Worm (Caenorhabditis elegans): ENCODE results near the gene kcnl-3.

Gene kcnl-3

ce11 chrX:5386558-5386957 lies at the start of gene kcnl-3:
TSS of gene kcnl-3 (plus strand) at chrX:5386858.
- TF ChIP-seq egl-5 (tag; optimal IDR thresholded peaks at IDR 0.05), result no peak
- TF ChIP-seq lin-39 (tag; optimal IDR thresholded peaks at IDR 0.05), result no peak
- no peak for TF ChIP-seq ceh-28 (tag; optimal IDR thresholded peaks at IDR 0.05)
- no peak for TF ChIP-seq lsy-12 (tag; optimal IDR thresholded peaks at IDR 0.05)
- TF ChIP-seq nhr-67 (tag; optimal IDR thresholded peaks at IDR 0.05), result no peak
- no peak for TF ChIP-seq nhr-25 (tag; optimal IDR thresholded peaks at IDR 0.05)
- no peak for TF ChIP-seq nhr-43 (tag; optimal IDR thresholded peaks at IDR 0.05; ENCODE audit: poor library complexity, severe bottlenecking)
- no peak for TF ChIP-seq lin-15B (tag; optimal IDR thresholded peaks at IDR 0.05)
- no peak for TF ChIP-seq nfya-1 (tag; optimal IDR thresholded peaks at IDR 0.05; ENCODE audit: insufficient read depth)
- no peak for TF ChIP-seq unc-39 (tag; optimal IDR thresholded peaks at IDR 0.05)
- TF ChIP-seq ama-1 (optimal IDR thresholded peaks at IDR 0.05), result no peak
- TF ChIP-seq fkh-10 (GFP tag; optimal IDR thresholded peaks at IDR 0.05), result no peak
- TF ChIP-seq nhr-12 (tag; optimal IDR thresholded peaks at IDR 0.05), result no peak
- no peak for TF ChIP-seq snpc-4 (tag; optimal IDR thresholded peaks at IDR 0.05)
- no peak for TF ChIP-seq sea-2 (GFP tag; optimal IDR thresholded peaks at IDR 0.05)
- no peak for TF ChIP-seq elt-3 (tag; optimal IDR thresholded peaks at IDR 0.05)
- TF ChIP-seq tbx-2 (tag; optimal IDR thresholded peaks at IDR 0.05), result no peak
- no peak for TF ChIP-seq R02D3.7 (tag; optimal IDR thresholded peaks at IDR 0.05)
- no peak for TF ChIP-seq ceh-82 (tag; optimal IDR thresholded peaks at IDR 0.05)
- no peak for TF ChIP-seq ZK546.5 (tag; optimal IDR thresholded peaks at IDR 0.05)

DNA sequence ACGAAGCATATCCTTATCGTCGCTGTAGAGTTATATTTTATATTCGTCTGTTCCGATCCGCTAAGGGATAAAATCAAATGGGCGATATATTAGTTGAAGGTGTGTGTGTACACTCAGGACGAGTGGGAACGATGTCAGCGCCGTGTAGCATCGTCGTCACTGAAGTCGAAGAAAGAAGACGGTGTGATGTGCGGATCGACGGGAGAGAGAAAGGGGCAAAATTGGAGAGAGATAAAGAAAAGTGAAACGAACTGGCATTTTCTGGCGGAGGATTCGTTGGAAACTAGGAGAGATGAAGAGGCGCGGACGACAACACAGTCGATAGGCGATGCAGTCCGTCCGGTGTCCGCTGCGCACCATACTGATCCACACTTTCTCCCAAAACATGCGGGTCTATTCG lies 48.7 kb upstream of the kcnl-3 start, which contains the start of gene C26B9.3:
TSS of gene C26B9.3 (plus strand) at position 343 of the 400 bp plus-strand sequence.
- no peak for TF ChIP-seq unc-39 (tag; optimal IDR thresholded peaks at IDR 0.05)
- no peak for TF ChIP-seq zag-1 (tag; optimal IDR thresholded peaks at IDR 0.05)
- no peak for TF ChIP-seq ama-1 (optimal IDR thresholded peaks at IDR 0.05)
- no peak for TF ChIP-seq aly-2 (tag; optimal IDR thresholded peaks at IDR 0.05)
- TF ChIP-seq egl-5 (tag; optimal IDR thresholded peaks at IDR 0.05), result no peak
- no peak for TF ChIP-seq ceh-28 (tag; optimal IDR thresholded peaks at IDR 0.05)
- TF ChIP-seq nhr-25 (tag; optimal IDR thresholded peaks at IDR 0.05), result peak; percentile 40
- no peak for TF ChIP-seq lin-39 (tag; optimal IDR thresholded peaks at IDR 0.05)
- TF ChIP-seq elt-3 (tag; optimal IDR thresholded peaks at IDR 0.05), result no peak
- no peak for TF ChIP-seq snpc-4 (tag; optimal IDR thresholded peaks at IDR 0.05)
- TF ChIP-seq ztf-4 (tag; optimal IDR thresholded peaks at IDR 0.05), result no peak
- peak; percentile 18 for TF ChIP-seq hmg-11 (tag; optimal IDR thresholded peaks at IDR 0.05)
- TF ChIP-seq eor-1 (tag; optimal IDR thresholded peaks at IDR 0.05), result no peak
- peak; percentile 51 for TF ChIP-seq nhr-23 (tag; optimal IDR thresholded peaks at IDR 0.05)

DNA sequence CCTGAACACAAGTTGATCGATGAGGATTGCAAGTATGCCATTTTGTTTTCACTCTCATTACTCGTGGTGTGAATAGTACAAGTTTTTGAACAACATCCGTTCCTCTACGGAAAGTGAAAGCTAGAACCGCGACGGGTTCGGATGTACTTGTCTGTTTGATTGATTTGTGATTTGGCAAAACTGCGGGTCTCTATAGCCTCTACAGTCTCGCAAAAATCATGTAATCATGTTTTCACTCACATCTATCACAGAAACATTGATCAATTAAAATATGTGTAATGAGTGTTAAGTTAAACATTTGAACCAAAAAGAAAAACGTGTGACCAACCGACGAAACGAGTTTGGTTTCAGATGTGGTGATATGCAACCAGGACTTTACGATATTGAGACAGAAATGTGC lies 47.3 kb upstream of the kcnl-3 start:
- no peak for TF ChIP-seq egl-27 (tag; optimal IDR thresholded peaks at IDR 0.05)
- TF ChIP-seq nfya-1 (tag; optimal IDR thresholded peaks at IDR 0.05; ENCODE audit: insufficient read depth), result no peak
- peak; percentile 88 for TF ChIP-seq unc-62 (GFP tag; optimal IDR thresholded peaks at IDR 0.05)
- TF ChIP-seq nhr-25 (tag; optimal IDR thresholded peaks at IDR 0.05), result peak; percentile 90
- TF ChIP-seq elt-3 (tag; optimal IDR thresholded peaks at IDR 0.05), result peak in 1 of 3 experiments; percentile 62
- no peak for TF ChIP-seq lsy-12 (tag; optimal IDR thresholded peaks at IDR 0.05)
- no peak for TF ChIP-seq elt-2 (tag; optimal IDR thresholded peaks at IDR 0.05)
- TF ChIP-seq nhr-43 (tag; optimal IDR thresholded peaks at IDR 0.05; ENCODE audit: poor library complexity, severe bottlenecking), result peak; percentile 36
- TF ChIP-seq unc-39 (tag; optimal IDR thresholded peaks at IDR 0.05), result no peak

DNA sequence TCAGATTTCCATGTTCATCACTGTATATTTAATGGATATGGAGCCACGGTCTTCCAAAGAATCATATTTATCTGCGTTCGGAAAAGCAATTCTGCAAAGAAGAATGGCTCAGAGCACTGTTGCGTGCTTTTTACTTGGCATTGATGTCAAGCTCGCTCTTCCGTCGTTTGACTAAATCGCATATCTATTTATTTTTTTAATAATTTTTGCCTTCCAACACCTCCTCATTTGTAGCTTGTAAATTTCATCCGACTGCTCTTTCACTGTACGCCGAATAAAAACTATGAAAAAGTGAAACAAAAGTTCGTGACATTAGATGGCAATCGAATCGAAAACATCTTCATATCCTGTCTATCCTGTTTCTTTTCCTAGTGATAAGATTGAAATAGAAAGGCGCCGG lies 46.8 kb upstream of the kcnl-3 start, which contains the start of gene C26B9.2:
TSS of gene C26B9.2 (plus strand) at position 301 of the 400 bp plus-strand sequence.
- TF ChIP-seq ceh-82 (tag; optimal IDR thresholded peaks at IDR 0.05), result no peak
- TF ChIP-seq lin-15B (tag; optimal IDR thresholded peaks at IDR 0.05), result no peak
- no peak for TF ChIP-seq ceh-28 (tag; optimal IDR thresholded peaks at IDR 0.05)
- no peak for TF ChIP-seq nhr-237 (tag; optimal IDR thresholded peaks at IDR 0.05)
- no peak for TF ChIP-seq ZK546.5 (tag; optimal IDR thresholded peaks at IDR 0.05)
- no peak for TF ChIP-seq elt-1 (tag; optimal IDR thresholded peaks at IDR 0.05)
- TF ChIP-seq nhr-28 (tag; optimal IDR thresholded peaks at IDR 0.05), result no peak
- TF ChIP-seq skn-1 (tag; optimal IDR thresholded peaks at IDR 0.05), result no peak
- no peak for TF ChIP-seq nhr-77 (tag; optimal IDR thresholded peaks at IDR 0.05)
- no peak for TF ChIP-seq egl-5 (tag; optimal IDR thresholded peaks at IDR 0.05)
- TF ChIP-seq snpc-4 (tag; optimal IDR thresholded peaks at IDR 0.05), result no peak

DNA sequence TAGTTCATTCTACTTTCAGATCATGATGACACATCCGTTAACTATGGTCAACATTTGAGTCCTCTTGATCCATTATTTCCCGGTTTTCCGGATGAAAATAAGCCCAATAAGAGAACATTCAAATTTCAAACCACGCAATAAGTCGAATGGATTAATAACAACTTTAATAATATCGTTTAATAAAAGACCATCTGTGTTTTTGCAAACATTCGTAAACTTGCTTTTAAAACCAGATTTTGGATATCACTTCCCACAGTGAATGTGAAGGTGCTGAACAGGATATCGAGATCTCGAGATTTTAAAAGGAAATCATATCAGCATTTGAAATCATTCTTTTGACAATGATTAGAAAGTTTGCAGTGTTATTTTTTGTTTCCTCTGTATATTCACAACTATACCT lies 44.7 kb upstream of the kcnl-3 start, which contains the start of gene C26B9.7:
TSS of gene C26B9.7 (plus strand) at position 301 of the 400 bp plus-strand sequence.
- no peak for TF ChIP-seq nhr-77 (tag; optimal IDR thresholded peaks at IDR 0.05)
- no peak for TF ChIP-seq pha-4 (tag; optimal IDR thresholded peaks at IDR 0.05)
- TF ChIP-seq aly-2 (tag; optimal IDR thresholded peaks at IDR 0.05), result no peak
- no peak for TF ChIP-seq sea-2 (GFP tag; optimal IDR thresholded peaks at IDR 0.05)
- no peak for TF ChIP-seq egl-27 (tag; optimal IDR thresholded peaks at IDR 0.05)
- no peak for TF ChIP-seq nfya-1 (tag; optimal IDR thresholded peaks at IDR 0.05; ENCODE audit: insufficient read depth)
- TF ChIP-seq daf-12 (tag; optimal IDR thresholded peaks at IDR 0.05), result no peak
- TF ChIP-seq nhr-237 (tag; optimal IDR thresholded peaks at IDR 0.05), result no peak
- no peak for TF ChIP-seq nhr-11 (tag; optimal IDR thresholded peaks at IDR 0.05)
- TF ChIP-seq ztf-4 (tag; optimal IDR thresholded peaks at IDR 0.05), result no peak
- TF ChIP-seq nhr-76 (tag; optimal IDR thresholded peaks at IDR 0.05), result no peak
- no peak for TF ChIP-seq mml-1 (tag; optimal IDR thresholded peaks at IDR 0.05)
- no peak for TF ChIP-seq fkh-10 (GFP tag; optimal IDR thresholded peaks at IDR 0.05)
- TF ChIP-seq egl-5 (tag; optimal IDR thresholded peaks at IDR 0.05), result no peak
- no peak for TF ChIP-seq ama-1 (optimal IDR thresholded peaks at IDR 0.05)
- TF ChIP-seq fkh-2 (tag; optimal IDR thresholded peaks at IDR 0.05), result no peak
- TF ChIP-seq nhr-43 (tag; optimal IDR thresholded peaks at IDR 0.05; ENCODE audit: poor library complexity, severe bottlenecking), result no peak
- TF ChIP-seq mdl-1 (tag; optimal IDR thresholded peaks at IDR 0.05), result no peak
- no peak for TF ChIP-seq ceh-9 (tag; optimal IDR thresholded peaks at IDR 0.05)

All from whole organism, L3 larva.